Worm (Caenorhabditis elegans) whole organism, L3 larva: ENCODE measurements around the gene cpt-6.

Experiments used
- ZK546.5 ChIP-seq: sonication (generic microtip); optimal IDR thresholded peaks from 2 replicates; lab custom pipeline; 2017; ENCODE audit warnings: missing biosample characterization, missing genetic modification characterization
- aly-2 ChIP-seq: fragments of 150-350 bp; optimal IDR thresholded peaks from 2 replicates; lab custom pipeline; 2014; ENCODE audit warnings: missing biosample characterization, missing genetic modification characterization
- egl-27 ChIP-seq: sonication (generic microtip); optimal IDR thresholded peaks from 4 replicates; lab custom pipeline; 2017; ENCODE audit warnings: missing biosample characterization, missing genetic modification reagents, missing genetic modification characterization
- fkh-10 ChIP-seq: sonication (generic microtip); optimal IDR thresholded peaks from 2 replicates; lab custom pipeline; 2017; ENCODE audit warnings: missing biosample characterization, missing genetic modification reagents, missing genetic modification characterization
- jun-1 ChIP-seq: fragments of 150-350 bp; optimal IDR thresholded peaks from 2 replicates; lab custom pipeline; 2014; ENCODE audit warnings: missing biosample characterization, missing genetic modification reagents, missing genetic modification characterization
- lin-15B ChIP-seq: fragments of 150-350 bp; optimal IDR thresholded peaks from 2 replicates; lab custom pipeline; 2014; ENCODE audit warnings: missing biosample characterization, missing genetic modification characterization
- nfya-1 ChIP-seq: sonication (generic microtip); optimal IDR thresholded peaks from 2 replicates; lab custom pipeline; 2017; ENCODE audit warnings: missing genetic modification characterization, mild to moderate bottlenecking, missing compliant biosample characterization, antibody characterized with exemption, moderate library complexity; ENCODE audit not compliant: insufficient read depth
- nhr-11 ChIP-seq: fragments of 150-350 bp; optimal IDR thresholded peaks from 2 replicates; lab custom pipeline; 2014; ENCODE audit warnings: missing biosample characterization, missing genetic modification characterization
- nhr-12 ChIP-seq: fragments of 150-350 bp; optimal IDR thresholded peaks from 2 replicates; lab custom pipeline; 2014; ENCODE audit warnings: missing biosample characterization, missing genetic modification characterization
- nhr-237 ChIP-seq: fragments of 150-350 bp; optimal IDR thresholded peaks from 2 replicates; lab custom pipeline; 2014; ENCODE audit warnings: missing biosample characterization, missing genetic modification characterization
- nhr-77 ChIP-seq: fragments of 150-350 bp; optimal IDR thresholded peaks from 2 replicates; lab custom pipeline; 2014; ENCODE audit warnings: missing biosample characterization, missing genetic modification characterization
- pqm-1 ChIP-seq: fragments of 150-350 bp; optimal IDR thresholded peaks from 2 replicates; lab custom pipeline; 2017; ENCODE audit warnings: missing biosample characterization, missing genetic modification characterization, inconsistent platforms

DNA sequence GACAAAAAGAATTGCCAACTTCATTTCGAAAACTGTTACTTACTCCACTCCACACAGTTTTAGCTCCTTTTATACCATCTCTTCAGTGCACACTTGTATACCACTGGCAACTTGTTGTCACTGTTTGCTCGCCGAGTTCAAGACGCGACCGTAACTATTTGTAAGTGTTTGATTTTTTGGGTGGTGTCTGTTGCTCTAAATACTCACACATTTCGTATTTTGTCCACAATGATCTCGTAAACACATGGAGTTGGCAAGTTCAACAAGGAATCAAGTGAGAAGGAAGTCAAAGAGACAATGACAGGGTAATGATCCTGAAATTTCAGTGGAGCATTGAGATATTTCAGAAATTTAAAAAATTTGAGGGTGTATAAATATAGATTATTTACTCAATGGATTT, 39.3 kb upstream of the cpt-6 start, which contains the start of gene hpo-26:
- no peak for TF ChIP-seq fkh-10
- TF ChIP-seq nfya-1: no peak
- TF ChIP-seq lin-15B: no peak
- no peak for TF ChIP-seq pqm-1
- TF ChIP-seq jun-1 (tag; lab: Kevin White, UChicago): no peak
- TF ChIP-seq nhr-237 (tag; lab: Kevin White, UChicago): no peak
- TF ChIP-seq egl-27: no peak
- TF ChIP-seq nhr-11: no peak
- TF ChIP-seq nhr-12 (tag; lab: Kevin White, UChicago): no peak
- no peak for TF ChIP-seq ZK546.5
- no peak for TF ChIP-seq nhr-77 (tag; lab: Kevin White, UChicago)
- TF ChIP-seq aly-2 (tag; lab: Kevin White, UChicago): no peak
